Fruit fly (Drosophila melanogaster): ENCODE results near the gene CG31019.

Gene CG31019

DNA sequence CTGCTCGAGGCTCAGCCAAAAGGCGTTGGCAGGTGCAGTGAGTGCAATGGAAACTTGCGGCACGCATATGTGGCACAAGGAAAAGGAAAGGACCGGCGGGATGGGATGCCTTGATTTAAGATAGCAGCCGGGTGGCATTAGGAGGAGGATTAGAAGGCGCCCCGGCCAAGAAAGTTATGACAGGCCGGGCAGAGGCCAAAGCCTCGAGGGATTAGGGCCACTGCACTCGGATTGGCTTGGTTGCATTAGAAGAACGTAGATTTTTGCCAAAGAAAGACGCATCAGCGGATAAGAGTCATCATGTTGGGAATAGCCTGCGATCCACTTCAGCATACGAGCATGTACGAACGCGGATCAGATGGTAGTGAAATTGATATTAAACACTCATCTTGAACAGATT, at the start of gene CG31019:
TSS of gene CG31019 (plus strand) at position 301 of the 400 bp plus-strand sequence.
- TF ChIP-seq CG8478 (optimal IDR thresholded peaks at IDR 0.05), result no peak
- no peak for TF ChIP-seq CTCF (optimal IDR thresholded peaks at IDR 0.05)

DNA sequence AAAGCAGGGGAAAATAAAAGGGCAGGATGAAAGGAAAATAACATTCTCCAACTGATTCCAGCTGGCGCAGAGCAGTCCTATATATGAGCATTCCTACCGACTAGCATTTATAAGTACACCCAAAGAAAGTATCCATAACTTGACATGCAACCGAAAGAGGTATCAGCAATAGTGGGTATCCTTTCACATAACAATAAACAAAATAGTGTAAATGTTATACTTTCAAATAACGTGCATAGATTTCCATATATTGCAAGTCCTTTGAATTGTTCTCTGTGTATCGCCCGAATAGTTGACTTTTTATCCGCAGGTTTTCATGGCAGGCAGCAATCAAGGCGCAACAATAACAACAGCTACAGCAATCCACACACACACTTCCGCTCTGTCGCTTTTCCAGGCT, 46.8 kb upstream of the CG31019 start:
- TF ChIP-seq CG8478 (optimal IDR thresholded peaks at IDR 0.05) (no peak), CTCF (optimal IDR thresholded peaks at IDR 0.05) (no peak)

DNA sequence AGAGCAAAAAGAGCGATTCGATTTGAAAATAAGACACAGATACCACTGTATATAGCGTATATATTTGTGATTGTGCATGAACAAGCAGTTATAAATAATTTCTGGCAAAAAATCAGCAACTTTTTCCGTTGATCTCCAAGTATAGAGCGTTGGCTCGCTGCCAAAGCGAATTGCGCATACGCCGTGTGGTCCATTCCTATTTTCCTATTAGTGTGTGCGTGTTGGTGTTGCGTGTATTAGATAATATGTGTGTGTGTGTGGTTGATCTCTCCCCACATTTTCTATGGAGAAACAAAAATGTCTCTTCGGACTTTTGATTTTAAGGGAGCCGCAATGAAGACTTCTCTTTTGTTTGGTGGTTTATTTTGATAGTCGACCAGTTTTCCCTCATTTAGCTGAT, 44.3 kb upstream of the CG31019 start:
- no peak for TF ChIP-seq CTCF (optimal IDR thresholded peaks at IDR 0.05)
- no peak for TF ChIP-seq CG8478 (optimal IDR thresholded peaks at IDR 0.05)

DNA sequence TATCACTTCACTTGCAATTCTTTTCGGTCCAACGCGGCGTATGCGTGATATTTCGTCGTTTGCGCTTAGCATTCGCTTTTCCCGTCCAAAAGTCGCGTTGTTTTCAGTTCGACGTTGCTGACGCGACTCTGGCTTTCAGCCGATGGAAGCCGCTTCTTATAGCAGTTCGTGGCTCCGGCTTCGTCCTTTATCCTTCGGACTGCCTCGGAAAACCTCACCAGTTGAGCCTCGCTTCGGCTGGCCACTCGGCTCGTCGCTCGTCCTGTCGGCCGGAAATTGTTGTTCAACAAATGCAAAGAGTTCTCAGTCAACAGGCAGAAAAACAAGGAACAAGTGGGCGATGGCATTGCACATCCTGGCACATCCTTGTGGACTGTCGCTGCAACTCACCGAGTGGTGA, 36.7 kb upstream of the CG31019 start, which contains the start of gene CG34155:
TSS of gene CG34155 (minus strand) at position 130 of the 400 bp plus-strand sequence.
- TF ChIP-seq CG8478 (optimal IDR thresholded peaks at IDR 0.05), result no peak
- no peak for TF ChIP-seq CTCF (optimal IDR thresholded peaks at IDR 0.05)

DNA sequence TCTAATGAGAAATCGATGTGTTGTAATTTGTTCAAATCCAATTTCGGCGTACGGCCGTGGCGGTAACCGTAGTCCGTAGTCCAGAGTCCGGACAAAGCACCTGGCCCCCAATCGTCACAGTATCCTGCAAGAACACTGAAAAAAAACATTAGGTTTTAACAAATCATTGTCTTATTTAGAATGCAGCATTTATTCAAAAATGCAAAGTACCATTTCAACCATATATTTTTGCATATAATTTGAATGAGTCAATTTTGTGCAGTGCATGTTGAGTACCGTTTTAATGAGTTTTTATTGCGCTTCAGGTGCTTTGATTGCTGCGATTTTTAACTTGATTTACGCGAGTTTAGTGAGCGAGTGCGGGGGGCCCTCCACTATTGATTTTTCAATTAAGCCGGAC, 35.6 kb upstream of the CG31019 start:
- TF ChIP-seq CG8478 (optimal IDR thresholded peaks at IDR 0.05), result no peak
- no peak for TF ChIP-seq CTCF (optimal IDR thresholded peaks at IDR 0.05)

DNA sequence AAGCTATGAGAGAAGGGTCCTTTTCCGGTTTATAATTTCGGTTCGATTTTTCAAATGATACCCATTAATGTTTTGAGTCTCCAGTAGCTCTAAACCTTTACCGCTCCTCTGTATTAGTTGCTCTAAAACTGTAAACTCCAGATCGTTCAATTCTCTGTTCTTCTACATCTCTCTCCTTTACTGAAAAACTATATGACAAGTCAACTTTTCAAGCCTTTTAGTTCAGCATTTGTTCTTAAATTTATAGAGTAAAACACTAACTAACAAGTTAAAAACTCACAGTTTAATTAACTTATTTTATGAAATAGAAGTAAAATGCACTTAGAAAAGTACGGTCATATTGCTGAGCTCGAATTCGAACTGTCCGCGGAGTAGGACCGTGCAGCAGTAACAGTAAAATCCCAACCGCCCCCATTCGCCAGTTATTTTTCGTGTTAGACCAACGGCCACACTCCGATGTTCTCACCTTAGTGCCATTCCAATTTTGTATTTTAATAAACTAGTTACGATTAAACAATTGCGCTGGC, 34.0 kb upstream of the CG31019 start:
- no peak for TF ChIP-seq CTCF (optimal IDR thresholded peaks at IDR 0.05)
- TF ChIP-seq CG8478 (optimal IDR thresholded peaks at IDR 0.05), result no peak

DNA sequence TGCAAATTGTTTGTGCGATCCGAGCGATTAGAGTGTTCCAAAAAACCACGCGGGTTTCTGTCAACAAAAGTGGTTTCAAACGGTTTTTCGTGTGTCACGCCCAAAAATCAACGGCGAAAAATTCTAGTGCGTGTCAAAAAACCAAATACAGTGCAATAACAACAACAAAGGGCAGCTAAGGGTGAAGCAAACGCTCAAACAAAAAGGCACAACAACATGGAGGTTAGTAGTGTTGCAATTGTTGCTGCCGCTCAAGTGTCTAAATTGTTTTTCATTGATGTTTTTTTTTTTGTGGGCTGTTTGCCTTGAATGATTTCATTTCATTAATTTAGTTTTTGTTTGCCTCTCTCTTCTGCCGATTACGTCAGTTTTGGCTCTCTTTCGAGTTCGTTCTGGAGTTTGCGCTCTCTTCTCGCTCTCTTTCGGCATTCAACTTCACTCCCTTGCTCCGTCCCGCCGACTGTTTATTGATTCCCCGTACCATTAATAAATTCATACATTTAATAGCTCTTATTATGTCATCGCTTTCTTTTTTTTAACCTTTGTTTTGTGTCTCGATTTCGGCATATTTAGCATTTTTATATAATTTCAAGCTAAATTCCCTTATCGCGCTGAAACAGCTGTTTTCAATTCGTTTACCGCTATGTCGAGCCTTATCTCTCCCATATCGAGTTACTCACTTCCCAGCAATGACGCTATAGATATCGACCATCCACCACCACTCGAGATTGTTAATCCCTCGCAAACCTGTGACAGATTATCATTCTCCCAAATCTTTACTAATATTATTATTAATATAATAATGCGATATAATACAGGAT, 33.3 kb upstream of the CG31019 start:
- TF ChIP-seq CTCF (optimal IDR thresholded peaks at IDR 0.05), result no peak
- TF ChIP-seq CG8478 (optimal IDR thresholded peaks at IDR 0.05), result no peak

DNA sequence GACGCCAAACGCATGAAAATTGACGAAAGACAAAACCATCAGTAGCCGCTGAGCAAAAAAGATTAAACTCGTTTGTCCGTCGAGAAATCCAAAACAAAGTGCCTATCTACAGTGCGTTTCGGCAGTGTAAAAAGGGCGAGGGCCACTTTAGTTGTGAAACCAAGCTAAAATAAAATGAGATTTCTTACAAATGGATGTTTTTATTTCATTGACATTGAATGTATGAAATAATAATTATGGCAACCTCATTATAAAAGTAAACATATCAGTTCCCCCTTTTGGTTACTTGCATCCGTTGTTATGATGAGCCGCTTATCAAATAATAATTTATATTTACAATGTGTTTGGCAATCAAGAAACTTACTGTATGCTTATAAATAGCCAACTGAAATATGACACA, 32.3 kb upstream of the CG31019 start:
- no peak for TF ChIP-seq CG8478 (optimal IDR thresholded peaks at IDR 0.05)
- TF ChIP-seq CTCF (optimal IDR thresholded peaks at IDR 0.05), result no peak

DNA sequence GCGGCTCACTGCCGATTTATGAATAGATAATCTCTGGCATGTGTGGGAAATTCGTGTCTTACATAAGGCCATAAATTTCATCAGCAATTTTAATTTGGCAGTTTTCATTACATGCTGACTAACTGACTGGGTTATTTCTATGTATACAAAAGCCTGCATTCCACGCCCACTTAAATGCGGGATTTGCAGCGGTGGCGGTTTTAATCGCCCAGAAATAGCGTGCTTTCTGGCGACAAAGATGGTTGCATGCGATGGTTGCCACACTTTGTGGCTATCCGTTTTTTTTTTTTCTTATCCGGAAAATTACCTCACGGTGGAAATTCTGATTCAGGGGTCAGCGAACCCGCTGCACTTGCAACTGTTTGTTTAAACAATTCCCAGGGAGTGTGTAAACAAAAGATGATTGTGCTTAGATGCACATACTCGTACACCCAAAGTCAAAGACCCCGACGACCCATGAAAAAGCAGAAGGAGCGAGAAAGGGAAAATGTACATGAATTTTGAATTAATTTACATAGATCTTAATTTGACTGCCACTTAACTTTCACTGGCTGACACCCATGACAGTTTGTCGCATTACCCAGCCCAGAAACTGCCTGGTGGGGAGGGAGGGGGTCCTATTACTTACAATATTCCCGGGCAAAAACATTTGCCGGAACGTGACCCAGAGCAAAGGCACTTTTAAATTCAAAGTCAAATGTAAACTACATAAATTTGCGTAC, 30.5 kb upstream of the CG31019 start:
- TF ChIP-seq CTCF (optimal IDR thresholded peaks at IDR 0.05) (no peak), CG8478 (optimal IDR thresholded peaks at IDR 0.05) (no peak)

DNA sequence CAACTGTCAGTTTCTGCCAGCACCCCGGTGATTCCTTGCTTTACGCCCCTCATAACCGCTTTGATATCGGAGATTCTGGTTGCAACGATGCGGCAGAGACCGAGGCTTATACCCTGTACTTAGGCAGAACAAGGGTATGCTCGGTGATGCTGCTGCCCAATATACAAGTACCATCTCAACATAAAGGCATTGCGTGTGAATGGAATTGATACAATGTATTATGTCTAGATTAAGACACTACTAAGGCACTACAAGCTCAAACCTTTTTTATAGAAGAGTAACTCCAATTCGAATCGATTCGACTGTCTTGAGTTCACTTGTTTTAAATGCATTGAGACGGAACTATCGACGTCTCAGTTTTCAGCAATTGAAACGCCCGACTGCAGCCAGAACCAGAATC, 29.6 kb upstream of the CG31019 start:
- TF ChIP-seq CG8478 (optimal IDR thresholded peaks at IDR 0.05) (no peak), CTCF (optimal IDR thresholded peaks at IDR 0.05) (no peak)

DNA sequence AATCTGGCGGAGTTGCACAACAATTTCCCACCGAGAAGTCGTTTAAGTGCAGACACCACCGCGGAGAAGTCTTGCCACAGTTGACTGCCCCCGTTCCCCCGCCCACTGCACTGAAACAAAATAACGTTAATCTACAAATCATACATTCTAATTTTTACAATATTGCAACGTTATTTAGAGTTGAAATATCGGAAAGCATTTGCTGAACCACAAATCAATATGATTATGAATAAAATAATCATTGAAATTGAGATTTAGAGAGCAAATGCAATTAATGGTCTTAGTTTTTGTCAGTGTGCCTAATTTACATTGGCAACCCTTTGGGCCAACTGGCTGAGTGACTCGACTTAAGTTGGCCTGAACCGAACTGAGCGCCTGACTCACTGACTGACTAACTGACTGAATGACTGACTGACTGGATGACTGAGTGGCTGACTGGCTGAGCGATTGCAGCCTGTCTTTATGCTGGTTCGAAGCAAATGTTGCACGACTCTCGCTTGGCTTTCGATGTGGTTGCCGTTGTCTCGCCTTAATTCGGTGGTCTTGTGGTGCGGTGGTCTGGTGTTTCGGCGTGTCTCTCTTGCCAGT, 26.2 kb upstream of the CG31019 start:
- TF ChIP-seq CG8478 (optimal IDR thresholded peaks at IDR 0.05) (no peak), CTCF (optimal IDR thresholded peaks at IDR 0.05) (no peak)

DNA sequence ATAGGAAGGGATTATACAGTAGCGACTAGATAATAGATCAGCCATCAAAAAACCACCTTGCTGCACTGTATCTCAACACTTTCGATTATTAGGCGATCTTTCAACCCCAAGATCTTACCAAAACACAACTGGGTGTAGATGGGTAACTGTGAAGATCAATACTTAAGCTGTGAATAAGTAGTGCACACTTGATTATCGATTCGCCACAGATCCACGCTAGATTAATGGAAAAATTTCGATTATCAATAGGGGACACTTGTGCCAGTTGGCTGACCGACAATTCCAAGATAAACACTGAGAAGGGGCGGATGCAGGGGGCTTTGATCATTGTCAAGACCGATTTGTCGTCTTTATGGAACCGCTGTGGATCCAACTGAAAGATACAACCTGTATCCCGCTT, 17.7 kb upstream of the CG31019 start, which contains the start of gene CG9702:
TSS of gene CG9702 (plus strand) at position 301 of the 400 bp plus-strand sequence.
- TF ChIP-seq CG8478 (optimal IDR thresholded peaks at IDR 0.05) (no peak), CTCF (optimal IDR thresholded peaks at IDR 0.05) (no peak)

DNA sequence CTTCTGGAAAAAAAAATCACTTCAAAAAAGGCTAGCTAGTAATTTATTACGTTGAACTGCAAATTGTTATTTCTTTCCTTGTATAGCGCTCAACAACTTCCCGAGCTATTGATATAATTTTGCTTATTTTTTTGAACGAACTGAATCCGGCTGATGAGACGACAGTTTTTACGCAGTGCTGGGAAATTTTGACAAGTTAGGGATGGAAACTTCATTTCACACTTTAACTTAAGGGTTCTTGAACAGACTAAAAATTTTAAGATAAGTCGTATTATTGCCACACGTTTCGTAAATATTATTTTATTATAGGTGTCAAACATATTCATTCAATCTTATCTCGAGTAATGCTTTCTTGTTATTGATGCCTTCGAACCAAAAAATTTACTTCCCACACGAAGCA, 13.3 kb upstream of the CG31019 start, which contains the start of gene Rpt6R:
TSS of gene Rpt6R (minus strand) at position 156 of the 400 bp plus-strand sequence.
- no peak for TF ChIP-seq CTCF (optimal IDR thresholded peaks at IDR 0.05)
- no peak for TF ChIP-seq CG8478 (optimal IDR thresholded peaks at IDR 0.05)

DNA sequence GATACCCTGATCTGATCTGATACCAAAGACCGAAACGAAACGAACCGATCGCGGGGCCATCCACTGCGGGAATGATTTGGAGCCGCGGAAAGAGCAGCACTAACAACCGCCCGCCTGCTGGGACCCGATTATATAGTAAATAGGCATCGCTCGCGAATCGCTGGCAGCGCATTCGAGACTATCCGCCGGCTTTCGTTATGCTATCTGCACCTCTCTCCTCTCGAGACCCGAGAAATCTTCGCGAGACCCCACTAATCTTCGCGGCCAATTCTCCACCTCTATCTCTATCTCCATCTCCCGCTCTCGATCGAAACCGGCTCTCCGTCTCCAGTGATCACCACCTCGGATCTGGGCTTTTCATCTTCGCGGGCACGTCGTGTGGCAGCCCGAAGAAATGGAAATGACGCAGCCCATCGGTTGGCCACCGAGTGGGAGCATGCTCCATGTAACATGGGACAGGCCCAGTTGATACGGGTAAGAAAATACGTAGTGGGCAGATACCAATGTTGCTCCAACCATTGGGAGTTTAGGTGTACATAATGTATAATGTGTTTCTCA, 9.5 kb upstream of the CG31019 start, which contains the start of gene CG9717:
TSS of gene CG9717 (minus strand) at position 107 of the 558 bp plus-strand sequence.
- TF ChIP-seq CG8478 (optimal IDR thresholded peaks at IDR 0.05) (no peak), CTCF (optimal IDR thresholded peaks at IDR 0.05) (no peak)

DNA sequence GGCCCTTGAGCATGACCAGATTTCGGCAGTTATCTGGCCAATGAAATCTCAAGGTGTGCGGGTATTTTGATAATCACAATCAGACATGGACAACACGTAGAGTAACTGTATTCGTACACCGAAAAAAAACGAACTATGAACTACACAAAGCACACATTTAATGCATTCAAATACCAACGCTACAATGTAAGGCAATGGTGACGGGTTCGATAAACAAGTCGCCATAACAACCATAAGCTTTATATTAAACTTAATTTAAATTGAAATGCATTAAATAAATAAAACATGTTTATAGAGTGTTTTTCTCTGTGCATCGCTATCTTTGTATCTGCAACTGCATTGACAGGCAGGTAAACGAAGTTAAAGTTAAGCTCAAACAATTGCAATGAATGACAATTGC, 6.6 kb upstream of the CG31019 start:
- TF ChIP-seq CG8478 (optimal IDR thresholded peaks at IDR 0.05) (no peak), CTCF (optimal IDR thresholded peaks at IDR 0.05) (no peak)

Measured in S2 (cell line).